Comparison of ENCODE assay signal across 7 worm cellular contexts in the genomic region with DNA sequence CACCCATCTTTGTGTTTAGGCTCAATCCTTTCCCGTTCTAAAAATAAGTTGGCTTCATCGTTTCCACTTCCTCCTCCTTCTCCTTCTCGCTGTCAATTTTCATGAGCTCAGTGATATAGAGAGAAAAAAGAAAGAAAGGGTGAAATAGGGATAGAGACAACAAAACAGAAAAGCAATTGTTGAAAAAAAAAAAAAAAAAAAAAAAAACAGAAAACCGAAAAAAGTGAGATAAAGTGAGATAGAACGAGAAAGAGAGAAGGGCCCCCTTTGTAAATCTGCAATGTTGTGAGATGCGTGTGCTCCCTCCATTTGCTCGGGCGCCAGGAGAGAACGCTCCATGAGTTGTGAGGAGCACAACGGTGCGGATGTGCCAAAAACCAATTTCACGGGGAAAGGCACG.
A peak's percentile ranks its signal among the peaks of the same experiment; 100 is the strongest.
TF ChIP-seq lines count a peak whose summit lies in the region.

No protein-coding gene starts in this region.

TF ChIP-seq in whole organism, L1 larva, 84 proteins besides CTCF, POLR2A, EP300 and RAD21 (continues in another document):
- TF ChIP-seq lin-39 (tag; optimal IDR thresholded peaks at IDR 0.05; lab: Kevin White, UChicago) = no peak
- no peak for TF ChIP-seq xbp-1 (tag; optimal IDR thresholded peaks at IDR 0.05; lab: Kevin White, UChicago)
- peak; percentile 69 for TF ChIP-seq lin-14 (GFP tag; optimal IDR thresholded peaks at IDR 0.05; lab: Kevin White, UChicago)
- peak; percentile 8 for TF ChIP-seq dsc-1 (tag; optimal IDR thresholded peaks at IDR 0.05; lab: Kevin White, UChicago)
- no peak for TF ChIP-seq pqm-1 (tag; optimal IDR thresholded peaks at IDR 0.05; lab: Kevin White, UChicago)
- TF ChIP-seq nhr-20 (tag; optimal IDR thresholded peaks at IDR 0.05; lab: Kevin White, UChicago) = no peak
- peak; percentile 50 for TF ChIP-seq nhr-71 (tag; optimal IDR thresholded peaks at IDR 0.05; lab: Kevin White, UChicago)
- TF ChIP-seq nhr-28 (tag; optimal IDR thresholded peaks at IDR 0.05; lab: Kevin White, UChicago) = no peak
- no peak for TF ChIP-seq aly-2 (tag; optimal IDR thresholded peaks at IDR 0.05; lab: Kevin White, UChicago)
- TF ChIP-seq lin-35 (GFP tag; optimal IDR thresholded peaks at IDR 0.05; lab: Kevin White, UChicago) = peak in 1 of 2 experiments; percentile 18
- peak in 1 of 2 experiments; percentile 46 for TF ChIP-seq lsy-2 (tag; optimal IDR thresholded peaks at IDR 0.05; lab: Kevin White, UChicago)
- peak; percentile 26 for TF ChIP-seq mef-2 (tag; optimal IDR thresholded peaks at IDR 0.05; lab: Kevin White, UChicago)

TF ChIP-seq in whole organism, L2 larva, 48 proteins besides CTCF, POLR2A, EP300 and RAD21 (continues in another document):
- peak; percentile 77 for TF ChIP-seq C34F6.9 (tag; optimal IDR thresholded peaks at IDR 0.05; lab: Kevin White, UChicago)
- TF ChIP-seq unc-55 (GFP tag; optimal IDR thresholded peaks at IDR 0.05; lab: Kevin White, UChicago) = peak; percentile 54
- no peak for TF ChIP-seq lin-11 (tag; optimal IDR thresholded peaks at IDR 0.05; lab: Kevin White, UChicago)
- TF ChIP-seq sma-9 (GFP tag; optimal IDR thresholded peaks at IDR 0.05; lab: Kevin White, UChicago) = peak; percentile 26
- no peak for TF ChIP-seq sma-9 (tag; optimal IDR thresholded peaks at IDR 0.05; lab: Kevin White, UChicago)
- TF ChIP-seq ztf-1 (GFP tag; conservative IDR thresholded peaks at IDR 0.05; lab: Robert Waterston, UW) = no peak
- no peak for TF ChIP-seq snpc-4 (tag; optimal IDR thresholded peaks at IDR 0.05; lab: Kevin White, UChicago)
- TF ChIP-seq nhr-12 (tag; optimal IDR thresholded peaks at IDR 0.05; lab: Kevin White, UChicago) = no peak
- no peak for TF ChIP-seq mab-5 (tag; optimal IDR thresholded peaks at IDR 0.05; lab: Kevin White, UChicago)
- TF ChIP-seq peb-1 (tag; optimal IDR thresholded peaks at IDR 0.05; lab: Kevin White, UChicago) = no peak
- TF ChIP-seq Y55F3AM.14 (GFP tag; optimal IDR thresholded peaks at IDR 0.05; lab: Kevin White, UChicago) = no peak
- TF ChIP-seq lsy-2 (tag; optimal IDR thresholded peaks at IDR 0.05; lab: Kevin White, UChicago) = peak in 1 of 2 experiments; percentile 35
- no peak for TF ChIP-seq nhr-77 (tag; optimal IDR thresholded peaks at IDR 0.05; lab: Kevin White, UChicago)

TF ChIP-seq in whole organism, L3 larva, 47 proteins besides CTCF, POLR2A, EP300 and RAD21:
- no peak for TF ChIP-seq ceh-82 (tag; optimal IDR thresholded peaks at IDR 0.05; lab: Kevin White, UChicago)
- no peak for TF ChIP-seq mml-1 (tag; optimal IDR thresholded peaks at IDR 0.05; lab: Kevin White, UChicago)
- no peak for TF ChIP-seq fkh-2 (tag; optimal IDR thresholded peaks at IDR 0.05; lab: Kevin White, UChicago)
- peak; percentile 6 for TF ChIP-seq lin-39 (tag; optimal IDR thresholded peaks at IDR 0.05; lab: Kevin White, UChicago)
- peak; percentile 24 for TF ChIP-seq fkh-10 (GFP tag; optimal IDR thresholded peaks at IDR 0.05; lab: Kevin White, UChicago)
- TF ChIP-seq nfya-1 (tag; optimal IDR thresholded peaks at IDR 0.05; lab: Kevin White, UChicago; ENCODE audit: insufficient read depth) = peak; percentile 50
- TF ChIP-seq egl-5 (tag; optimal IDR thresholded peaks at IDR 0.05; lab: Kevin White, UChicago) = peak; percentile 33
- TF ChIP-seq zag-1 (tag; optimal IDR thresholded peaks at IDR 0.05; lab: Kevin White, UChicago) = no peak

TF ChIP-seq in whole organism, L4 larva, 104 proteins besides CTCF, POLR2A, EP300 and RAD21 (continues in another document):
- 0 out of 2 replicates have a peak, but pooled peaks have one; percentile 16 for TF ChIP-seq hmg-1.1 (GFP tag; IDR thresholded peaks at IDR 0.05; lab: Robert Waterston, UW)
- no peak for TF ChIP-seq nhr-48 (tag; optimal IDR thresholded peaks at IDR 0.05; lab: Kevin White, UChicago)
- no peak for TF ChIP-seq zfp-2 (tag; optimal IDR thresholded peaks at IDR 0.05; lab: Kevin White, UChicago)
- TF ChIP-seq mes-2 (tag; optimal IDR thresholded peaks at IDR 0.05; lab: Kevin White, UChicago; ENCODE audit: poor library complexity, severe bottlenecking) = no peak
- no peak for TF ChIP-seq hlh-30 (tag; optimal IDR thresholded peaks at IDR 0.05; lab: Kevin White, UChicago; ENCODE audit: insufficient read depth)
- no peak for TF ChIP-seq jun-1 (tag; optimal IDR thresholded peaks at IDR 0.05; lab: Kevin White, UChicago)
- TF ChIP-seq zag-1 (tag; optimal IDR thresholded peaks at IDR 0.05; lab: Kevin White, UChicago) = no peak
- no peak for TF ChIP-seq pha-4 (GFP tag; IDR thresholded peaks at IDR 0.05; lab: Robert Waterston, UW)
- TF ChIP-seq pha-4 (tag; optimal IDR thresholded peaks at IDR 0.05; lab: Kevin White, UChicago) = no peak
- peak in 1 of 2 experiments; percentile 70 for TF ChIP-seq unc-62 (GFP tag; optimal IDR thresholded peaks at IDR 0.05 in 1 of 2; lab: Kevin White, UChicago)
- TF ChIP-seq unc-62 (tag; optimal IDR thresholded peaks at IDR 0.05; lab: Kevin White, UChicago) = no peak
- TF ChIP-seq nhr-11 (tag; optimal IDR thresholded peaks at IDR 0.05; lab: Kevin White, UChicago) = peak; percentile 4
- TF ChIP-seq ztf-7 (tag; optimal IDR thresholded peaks at IDR 0.05; lab: Kevin White, UChicago) = no peak
- no peak for TF ChIP-seq snpc-1.2 (GFP tag; IDR thresholded peaks at IDR 0.05; lab: Robert Waterston, UW)

TF ChIP-seq in whole organism, late embryonic, 69 proteins besides CTCF, POLR2A, EP300 and RAD21:
- TF ChIP-seq T23F11.4 (GFP tag; optimal IDR thresholded peaks at IDR 0.05; lab: Kevin White, UChicago) = no peak
- TF ChIP-seq pha-2 (tag; optimal IDR thresholded peaks at IDR 0.05; lab: Kevin White, UChicago) = no peak
- TF ChIP-seq madf-2 (tag; optimal IDR thresholded peaks at IDR 0.05; lab: Kevin White, UChicago) = no peak
- no peak for TF ChIP-seq sox-2 (GFP tag; IDR thresholded peaks at IDR 0.05; lab: Robert Waterston, UW)
- no peak for TF ChIP-seq ceh-24 (tag; optimal IDR thresholded peaks at IDR 0.05; lab: Kevin White, UChicago)
- TF ChIP-seq unc-42 (tag; optimal IDR thresholded peaks at IDR 0.05; lab: Kevin White, UChicago) = peak; percentile 17
- TF ChIP-seq pag-3 (tag; optimal IDR thresholded peaks at IDR 0.05; lab: Kevin White, UChicago; ENCODE audit: borderline replicate concordance) = no peak
- peak; percentile 14 for TF ChIP-seq ceh-18 (tag; optimal IDR thresholded peaks at IDR 0.05; lab: Kevin White, UChicago)
- no peak for TF ChIP-seq odd-2 (tag; optimal IDR thresholded peaks at IDR 0.05; lab: Kevin White, UChicago)

TF ChIP-seq in whole organism, midembryonic, 9 proteins besides CTCF, POLR2A, EP300 and RAD21:
- TF ChIP-seq klf-2 (GFP tag; conservative IDR thresholded peaks at IDR 0.05; lab: Robert Waterston, UW) = no peak
- 0 out of 2 replicates have a peak, but pooled peaks have one; percentile 44 for TF ChIP-seq flt-1 (GFP tag; IDR thresholded peaks at IDR 0.05; lab: Robert Waterston, UW)
- no peak for TF ChIP-seq T22C8.4 (GFP tag; IDR thresholded peaks at IDR 0.05; lab: Robert Waterston, UW)

TF ChIP-seq in whole organism, young adult, 124 proteins besides CTCF, POLR2A, EP300 and RAD21:
- no peak for TF ChIP-seq C17E4.6 (GFP tag; IDR thresholded peaks at IDR 0.05; lab: Robert Waterston, UW)
- TF ChIP-seq zfh-2 (GFP tag; conservative IDR thresholded peaks at IDR 0.05; lab: Robert Waterston, UW) = peak; percentile 54
